Fruit fly (Drosophila melanogaster) whole organism, pupa: Measurements from ENCODE around the gene CG3308.

Experiments
- CG10348 ChIP-seq: fragments of 200-800 bp; sonication (Bioruptor generic); IDR thresholded peaks from 2 replicates; pipeline ENCODE4 v1.3.6; 2022; ENCODE audit warnings: missing biosample characterization, missing genetic modification characterization
- CG14655 ChIP-seq: fragments of 200-800 bp; sonication (Bioruptor generic); optimal IDR thresholded peaks from 3 replicates; lab custom pipeline; 2017; ENCODE audit warnings: mild to moderate bottlenecking, missing biosample characterization, missing genetic modification reagents, missing genetic modification characterization
- CG34367 ChIP-seq: fragments of 200-800 bp; sonication (Bioruptor generic); optimal IDR thresholded peaks from 2 replicates; lab custom pipeline; 2018; ENCODE audit warnings: missing biosample characterization, mild to moderate bottlenecking, missing genetic modification characterization
- EcR ChIP-seq: fragments of 200-800 bp; sonication (Bioruptor generic); optimal IDR thresholded peaks from 3 replicates; lab custom pipeline; 2019; ENCODE audit warnings: missing biosample characterization, missing genetic modification characterization, mild to moderate bottlenecking, moderate library complexity, missing genetic modification reagents
- Pif1A ChIP-seq: fragments of 200-800 bp; sonication (Bioruptor generic); optimal IDR thresholded peaks from 3 replicates; lab custom pipeline; 2016; ENCODE audit warnings: missing biosample characterization, missing genetic modification characterization
- rn ChIP-seq: fragments of 200-800 bp; sonication (Bioruptor generic); IDR thresholded peaks from 2 replicates; pipeline ENCODE4 v1.3.6; 2022; ENCODE audit warnings: missing biosample characterization, missing genetic modification characterization

- TF ChIP-seq CG10348 (GFP tag; lab: Robert Waterston, UW), result no peak
- TF ChIP-seq Pif1A (GFP tag; lab: Kevin White, UChicago), result no peak
- no peak for TF ChIP-seq CG34367
- TF ChIP-seq EcR (GFP tag; lab: Kevin White, UChicago), result no peak
- TF ChIP-seq CG14655 (GFP tag; lab: Kevin White, UChicago), result no peak
- TF ChIP-seq rn (GFP tag; lab: Robert Waterston, UW), result no peak
Measured at dm6 chr3R:21295695-21296037, 22.0 kb upstream of the CG3308 start.
